Worm (Caenorhabditis elegans) whole organism, early embryonic: ENCODE data around the gene Y71H2AL.2.

Experiments used
- B0310.2 ChIP-seq: sonication (generic microtip); optimal IDR thresholded peaks from 2 replicates; lab custom pipeline; 2016; ENCODE audit warnings: mild to moderate bottlenecking, missing genetic modification characterization, missing compliant biosample characterization
- aly-1 ChIP-seq: sonication (generic microtip); optimal IDR thresholded peaks from 2 replicates; lab custom pipeline; 2016; ENCODE audit warnings: missing genetic modification characterization, missing compliant biosample characterization
- ama-1 ChIP-seq: fragments of 150-350 bp; optimal IDR thresholded peaks from 2 replicates; lab custom pipeline; 2014
- ceh-13 ChIP-seq: fragments of 200-800 bp; sonication (Bioruptor generic); optimal IDR thresholded peaks from 2 replicates; lab custom pipeline; 2018; ENCODE audit warnings: mild to moderate bottlenecking, missing genetic modification characterization, missing compliant biosample characterization
- ceh-36 ChIP-seq: sonication (generic microtip); optimal IDR thresholded peaks from 2 replicates; lab custom pipeline; 2016; ENCODE audit warnings: missing genetic modification characterization, inconsistent platforms, missing compliant biosample characterization
- flt-1 ChIP-seq: fragments of 200-800 bp; sonication (Bioruptor generic); IDR thresholded peaks from 2 replicates; pipeline ENCODE4 v1.3.6; 2022; ENCODE audit warnings: missing genetic modification characterization, missing compliant biosample characterization
- hmg-4 ChIP-seq: fragments of 200-800 bp; sonication (Bioruptor generic); optimal IDR thresholded peaks from 2 replicates; lab custom pipeline; 2018; ENCODE audit warnings: mild to moderate bottlenecking, missing genetic modification characterization, missing compliant biosample characterization
- hnd-1 ChIP-seq: sonication (generic microtip); optimal IDR thresholded peaks from 2 replicates; lab custom pipeline; 2016; ENCODE audit warnings: missing genetic modification characterization, missing compliant biosample characterization
- pes-1 ChIP-seq: fragments of 200-800 bp; sonication (Bioruptor generic); IDR thresholded peaks from 2 replicates; pipeline ENCODE4 v1.3.6; 2022; ENCODE audit warnings: missing genetic modification reagents, missing genetic modification characterization, missing compliant biosample characterization
- scrt-1 ChIP-seq: fragments of 200-800 bp; sonication (Bioruptor generic); IDR thresholded peaks from 2 replicates; pipeline ENCODE4 v1.3.6; 2022; ENCODE audit warnings: missing genetic modification characterization, missing compliant biosample characterization
- sea-1 ChIP-seq: fragments of 200-800 bp; sonication (Bioruptor generic); conservative IDR thresholded peaks from 2 replicates; pipeline ENCODE4 v1.3.6; 2022; ENCODE audit warnings: missing genetic modification characterization, missing compliant biosample characterization
- tbx-11 ChIP-seq: fragments of 200-800 bp; sonication (Bioruptor generic); IDR thresholded peaks from 2 replicates; pipeline ENCODE4 v1.3.6; 2022; ENCODE audit warnings: missing genetic modification characterization, missing compliant biosample characterization
- tbx-37 ChIP-seq: fragments of 200-800 bp; sonication (Bioruptor generic); conservative IDR thresholded peaks from 2 replicates; pipeline ENCODE4 v1.3.6; 2022; ENCODE audit warnings: missing genetic modification reagents, missing genetic modification characterization, missing compliant biosample characterization

DNA sequence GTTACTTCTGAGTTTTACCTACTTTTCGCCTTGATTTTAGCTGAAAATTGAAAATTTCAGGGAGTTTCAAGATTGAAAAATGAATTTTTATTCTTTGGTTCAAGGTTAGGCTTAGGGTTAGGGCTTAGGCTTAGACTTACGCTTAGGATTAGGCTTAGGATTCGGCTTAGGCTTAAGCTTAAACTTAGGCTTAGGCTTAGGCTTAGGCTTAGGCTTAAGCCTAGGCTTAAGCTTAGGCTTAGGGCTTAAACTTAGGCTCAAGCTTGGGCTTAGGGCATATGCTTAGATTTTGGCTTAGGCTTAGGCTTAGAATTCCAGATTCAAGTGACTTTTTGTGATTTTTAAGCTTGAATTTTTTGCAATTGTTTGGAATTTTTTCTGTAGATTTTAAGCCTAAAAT is 2.8 kb upstream of the Y71H2AL.2 start:
- TF ChIP-seq ama-1 (lab: Kevin White, UChicago) (no peak), ceh-36 (tag; lab: Kevin White, UChicago) (peak; percentile 76), aly-1 (tag; lab: Kevin White, UChicago) (no peak), hnd-1 (no peak), flt-1 (GFP tag; lab: Robert Waterston, UW) (no peak), scrt-1 (no peak), tbx-37 (no peak), pes-1 (GFP tag; lab: Robert Waterston, UW) (no peak), sea-1 (GFP tag; lab: Robert Waterston, UW) (no peak), hmg-4 (GFP tag; lab: Kevin White, UChicago) (no peak), B0310.2 (tag; lab: Kevin White, UChicago) (no peak), ceh-13 (GFP tag; lab: Kevin White, UChicago) (no peak), tbx-11 (GFP tag; lab: Robert Waterston, UW) (no peak)
